Worm (Caenorhabditis elegans): Measurements from ENCODE around the gene cyb-1.

DNA sequence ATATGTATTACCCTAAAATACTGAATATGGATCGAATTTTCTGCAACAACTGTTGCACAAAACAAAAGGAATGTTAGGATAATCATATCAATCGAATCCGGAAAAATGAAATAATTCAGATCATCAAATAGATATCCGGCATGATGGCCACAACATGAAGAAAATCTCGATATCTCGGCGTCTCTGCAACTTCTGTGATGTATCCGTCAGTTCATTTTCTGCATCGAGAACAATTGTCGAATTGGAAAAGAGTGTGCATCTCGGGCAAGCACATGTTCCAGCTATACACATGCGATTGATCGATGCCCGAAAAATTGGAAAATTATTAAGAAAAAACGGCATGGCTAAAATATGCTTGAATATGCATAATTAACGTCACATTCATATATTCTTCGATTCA is 49.3 kb upstream of the cyb-1 start, which contains the start of the genes K08C7.6 and R102.1:
- no peak for TF ChIP-seq nhr-76 (tag; optimal IDR thresholded peaks at IDR 0.05)
- TF ChIP-seq unc-62 (GFP tag; optimal IDR thresholded peaks at IDR 0.05): no peak
- TF ChIP-seq mab-9 (GFP tag; IDR thresholded peaks at IDR 0.05): no peak
- no peak for TF ChIP-seq lin-39 (tag; optimal IDR thresholded peaks at IDR 0.05)
- TF ChIP-seq nhr-11 (tag; optimal IDR thresholded peaks at IDR 0.05): no peak
- no peak for TF ChIP-seq skn-1 (tag; optimal IDR thresholded peaks at IDR 0.05)
- no peak for TF ChIP-seq aly-2 (tag; optimal IDR thresholded peaks at IDR 0.05)
- TF ChIP-seq mdl-1 (tag; optimal IDR thresholded peaks at IDR 0.05): no peak
- no peak for TF ChIP-seq nhr-85 (tag)
